Worm (Caenorhabditis elegans) whole organism, L1 larva: ENCODE measurements around the gene cdk-11.2.

Experiments used
- ama-1 ChIP-seq: fragments of 150-350 bp; optimal IDR thresholded peaks from 2 replicates; lab custom pipeline; 2014
- ceh-82 ChIP-seq, 3 experiments: fragments of 150-350 bp in 1 of 3; sonication (generic microtip) in 2 of 3; optimal IDR thresholded peaks; 2 replicates each; lab custom pipeline; 2014 to 2017; ENCODE audit warnings: missing biosample characterization in 3 of 3, missing genetic modification characterization in 3 of 3
- dpl-1 ChIP-seq, 3 experiments: fragments of 150-350 bp in 2 of 3; sonication (generic microtip) in 1 of 3; optimal IDR thresholded peaks; 2 replicates each; lab custom pipeline; 2014 to 2017; ENCODE audit warnings: missing biosample characterization in 3 of 3, missing genetic modification characterization in 3 of 3, missing genetic modification reagents in 3 of 3
- elt-3 ChIP-seq, 6 experiments: fragments of 150-350 bp in 1 of 6; sonication (generic microtip); optimal IDR thresholded peaks; 2 replicates each; lab custom pipeline; 2017 to 2018; ENCODE audit warnings: missing biosample characterization in 6 of 6, missing genetic modification characterization in 6 of 6, inconsistent platforms in 1 of 6
- fkh-10 ChIP-seq: sonication (generic microtip); optimal IDR thresholded peaks from 2 replicates; lab custom pipeline; 2017; ENCODE audit warnings: missing biosample characterization, missing genetic modification reagents, missing genetic modification characterization
- lsy-2 ChIP-seq, 2 experiments: fragments of 150-350 bp; optimal IDR thresholded peaks; 2 replicates each; lab custom pipeline; 2014; ENCODE audit warnings: missing biosample characterization in 2 of 2, missing genetic modification characterization in 2 of 2
- mep-1 ChIP-seq: fragments of 150-350 bp; optimal IDR thresholded peaks from 2 replicates; lab custom pipeline; 2014; ENCODE audit warnings: missing biosample characterization, missing genetic modification characterization
- sup-37 ChIP-seq: fragments of 200-800 bp; sonication (Bioruptor generic); optimal IDR thresholded peaks from 2 replicates; lab custom pipeline; 2018; ENCODE audit warnings: mild to moderate bottlenecking, missing genetic modification characterization, missing compliant biosample characterization
- unc-30 ChIP-seq: sonication (generic microtip); optimal IDR thresholded peaks from 2 replicates; lab custom pipeline; 2017; ENCODE audit warnings: missing biosample characterization, missing genetic modification characterization

ce11 chrX:10428109-10428508 lies 8.5 kb upstream of the cdk-11.2 start:
- no peak for TF ChIP-seq unc-30
- TF ChIP-seq elt-3 (tag; optimal IDR thresholded peaks at IDR 0.05; lab: Kevin White, UChicago), result no peak
- no peak for TF ChIP-seq lsy-2 (tag; optimal IDR thresholded peaks at IDR 0.05; lab: Kevin White, UChicago)
- TF ChIP-seq ceh-82 (tag; optimal IDR thresholded peaks at IDR 0.05; lab: Kevin White, UChicago), result no peak
- TF ChIP-seq sup-37 (GFP tag; lab: Kevin White, UChicago), result no peak
- no peak for TF ChIP-seq mep-1
- TF ChIP-seq ama-1 (lab: Kevin White, UChicago), result no peak
- no peak for TF ChIP-seq dpl-1 (GFP tag; optimal IDR thresholded peaks at IDR 0.05; lab: Kevin White, UChicago)
- no peak for TF ChIP-seq fkh-10 (GFP tag; lab: Kevin White, UChicago)
